Worm (Caenorhabditis elegans): ENCODE results near the gene fbxb-95.
"Not testable (repeated sequence)": the region's sequence is repeated elsewhere in the genome, so short reads cannot be mapped to it uniquely, and the experiment has no call there.

fbxb-95 gene

ce11 chrII:1824329-1824728 lies 29.9 kb upstream of the fbxb-95 start, which contains the start of gene math-41:
Gene math-41, plus strand, starts transcription at chrII:1824629.
- not testable (repeated sequence) for TF ChIP-seq zip-5, dve-1, F13H6.1 (tag; optimal IDR thresholded peaks at IDR 0.05)

ce11 chrII:1830182-1830682 lies 24.0 kb upstream of the fbxb-95 start, which contains the start of gene math-40:
Gene math-40, plus strand, starts transcription at chrII:1830632.
- TF ChIP-seq ceh-24 (tag; optimal IDR thresholded peaks at IDR 0.05) (no peak), ceh-31 (tag; optimal IDR thresholded peaks at IDR 0.05) (no peak), ceh-9 (tag; optimal IDR thresholded peaks at IDR 0.05) (no peak), syd-9 (tag; optimal IDR thresholded peaks at IDR 0.05) (no peak), elt-2 (tag; optimal IDR thresholded peaks at IDR 0.05) (no peak), pax-1 (tag; optimal IDR thresholded peaks at IDR 0.05) (no peak), pag-3 (tag; optimal IDR thresholded peaks at IDR 0.05; ENCODE audit: borderline replicate concordance) (no peak), ttx-3 (tag; optimal IDR thresholded peaks at IDR 0.05) (no peak), ahr-1 (tag; optimal IDR thresholded peaks at IDR 0.05) (no peak), Y22D7AL.16 (tag; optimal IDR thresholded peaks at IDR 0.05) (no peak), madf-2 (tag; optimal IDR thresholded peaks at IDR 0.05) (no peak), dmd-4 (tag; optimal IDR thresholded peaks at IDR 0.05; ENCODE audit: borderline replicate concordance) (no peak), ztf-16 (tag; optimal IDR thresholded peaks at IDR 0.05) (no peak), K09A11.1 (tag; optimal IDR thresholded peaks at IDR 0.05; ENCODE audit: insufficient read depth) (no peak), npax-4 (tag; optimal IDR thresholded peaks at IDR 0.05) (no peak), ceh-14 (tag; optimal IDR thresholded peaks at IDR 0.05) (no peak)

DNA sequence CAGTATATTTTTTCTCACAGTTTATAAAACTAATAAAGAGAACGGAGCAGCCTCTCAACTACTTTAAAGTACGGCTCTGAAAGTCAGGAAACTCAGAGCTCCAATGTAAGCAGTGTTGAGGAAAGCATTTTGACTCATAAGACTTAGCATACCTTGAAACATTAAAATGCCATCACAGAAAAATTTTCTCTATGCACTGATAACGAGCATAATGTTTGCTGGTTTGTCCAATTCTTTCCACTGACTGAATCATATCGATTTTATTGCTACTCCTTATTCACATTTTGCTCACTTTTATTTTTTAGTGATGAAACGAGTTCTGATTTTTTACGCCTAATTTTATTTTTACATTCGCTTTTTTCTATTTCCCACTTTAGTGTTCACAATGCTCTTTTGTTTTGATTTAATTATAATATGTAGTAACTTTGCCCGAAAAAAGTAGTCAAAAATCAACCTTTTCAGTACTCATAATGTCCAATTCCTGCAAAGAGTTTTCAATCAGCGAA lies 22.3 kb upstream of the fbxb-95 start, which contains the start of gene math-39:
TSS of gene math-39 (plus strand) at position 456 of the 506 bp plus-strand sequence.
- TF ChIP-seq npax-4 (tag; optimal IDR thresholded peaks at IDR 0.05) (no peak), ref-2 (tag; optimal IDR thresholded peaks at IDR 0.05) (no peak)

DNA sequence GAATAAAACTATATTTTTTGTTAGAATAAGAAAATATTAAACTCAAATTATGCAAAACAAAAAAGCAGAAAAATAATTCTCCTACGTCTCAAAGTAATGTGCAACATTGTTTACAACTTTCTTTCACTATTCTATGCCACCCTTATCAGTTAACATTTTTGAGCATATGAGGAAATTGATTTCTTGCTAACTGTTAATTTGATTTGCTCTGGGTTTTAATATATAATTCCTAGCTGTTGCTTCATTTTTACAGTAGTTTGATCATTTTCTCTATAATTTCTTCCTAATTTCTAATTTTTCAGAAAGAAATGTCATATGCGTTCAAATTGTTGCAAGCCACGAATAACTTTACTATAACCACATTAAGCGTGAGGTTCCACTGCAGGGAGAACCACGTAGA lies 18.0 kb upstream of the fbxb-95 start, which contains the start of gene T08E11.1:
TSS of gene T08E11.1 (plus strand) at position 301 of the 400 bp plus-strand sequence.
- TF ChIP-seq fkh-10 (GFP tag; optimal IDR thresholded peaks at IDR 0.05) (no peak), hlh-6 (tag; optimal IDR thresholded peaks at IDR 0.05) (no peak), odd-2 (tag; optimal IDR thresholded peaks at IDR 0.05) (no peak), ets-4 (tag; optimal IDR thresholded peaks at IDR 0.05) (no peak), ref-2 (tag; optimal IDR thresholded peaks at IDR 0.05) (no peak), hlh-15 (tag; optimal IDR thresholded peaks at IDR 0.05) (no peak), pag-3 (tag; optimal IDR thresholded peaks at IDR 0.05; ENCODE audit: borderline replicate concordance) (no peak), K02D7.2 (tag; optimal IDR thresholded peaks at IDR 0.05) (no peak), tbx-7 (tag; optimal IDR thresholded peaks at IDR 0.05) (no peak), ceh-31 (tag; optimal IDR thresholded peaks at IDR 0.05) (no peak)

DNA sequence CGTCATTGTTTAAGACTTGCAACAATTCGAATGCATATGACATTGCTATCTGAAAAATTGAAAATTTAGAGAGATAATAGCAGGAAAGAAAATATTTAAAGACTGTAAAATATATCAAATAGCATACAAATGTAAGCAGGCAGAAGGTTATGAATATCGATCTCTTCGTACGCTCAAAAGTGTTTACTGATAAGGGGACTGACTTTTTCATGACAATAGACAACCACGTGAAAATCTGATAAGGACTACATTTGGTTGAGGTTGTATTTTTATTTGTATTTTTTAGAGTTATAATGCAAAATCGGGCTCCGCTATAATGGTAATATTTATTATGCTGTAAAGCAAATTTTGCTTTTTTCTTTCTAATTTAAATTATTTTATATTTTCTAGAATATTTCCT lies 11.3 kb upstream of the fbxb-95 start, which contains the start of the genes C52E2.5 and C52E2.4:
TSS of gene C52E2.5 (minus strand) at position 43 of the 400 bp plus-strand sequence.
TSS of gene C52E2.4 (plus strand) at position 252 of the 400 bp plus-strand sequence.
- TF ChIP-seq elt-2 (tag; optimal IDR thresholded peaks at IDR 0.05) (peak; percentile 67), syd-9 (tag; optimal IDR thresholded peaks at IDR 0.05) (no peak)

- no peak for TF ChIP-seq K09A11.1 (tag; optimal IDR thresholded peaks at IDR 0.05; ENCODE audit: insufficient read depth)
- TF ChIP-seq nfya-1 (tag; optimal IDR thresholded peaks at IDR 0.05): peak; percentile 78
These were observed 9.6 kb upstream of the fbxb-95 start for ce11 chrII:1844552-1844951.

DNA sequence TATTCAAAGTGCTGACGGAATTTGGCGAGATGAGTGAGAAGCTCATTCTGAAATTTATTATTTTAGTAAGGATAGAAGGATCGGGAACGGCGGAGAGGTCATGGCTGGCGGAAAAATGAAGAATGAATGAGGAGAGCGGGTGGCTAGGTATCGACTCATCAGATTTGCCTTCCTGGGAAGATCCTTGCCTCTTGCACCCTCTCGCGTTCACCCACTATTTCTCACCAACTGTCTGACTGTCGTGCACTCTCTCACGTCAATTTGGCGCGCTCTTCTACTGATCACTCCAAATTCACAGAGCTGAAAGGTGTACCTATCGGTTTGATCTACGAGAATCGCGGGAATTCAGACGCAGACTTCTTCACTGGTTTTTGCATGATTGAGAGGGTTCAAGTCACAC lies 6.1 kb upstream of the fbxb-95 start, which contains the start of gene fbxb-97:
TSS of gene fbxb-97 (minus strand) at position 53 of the 400 bp plus-strand sequence.
- TF ChIP-seq ttx-3 (tag; optimal IDR thresholded peaks at IDR 0.05) (no peak), ceh-34 (tag; optimal IDR thresholded peaks at IDR 0.05) (no peak), hlh-6 (tag; optimal IDR thresholded peaks at IDR 0.05) (no peak), hlh-15 (tag; optimal IDR thresholded peaks at IDR 0.05) (no peak), eyg-1 (tag; optimal IDR thresholded peaks at IDR 0.05) (no peak), lim-6 (tag; optimal IDR thresholded peaks at IDR 0.05) (no peak), unc-42 (tag; optimal IDR thresholded peaks at IDR 0.05) (no peak), ceh-24 (tag; optimal IDR thresholded peaks at IDR 0.05) (no peak), ceh-18 (tag; optimal IDR thresholded peaks at IDR 0.05) (no peak), pha-4 (tag; optimal IDR thresholded peaks at IDR 0.05) (no peak), fkh-6 (tag; optimal IDR thresholded peaks at IDR 0.05) (no peak), madf-2 (tag; optimal IDR thresholded peaks at IDR 0.05) (no peak), ceh-6 (GFP tag; optimal IDR thresholded peaks at IDR 0.05) (no peak), F13H6.1 (tag; optimal IDR thresholded peaks at IDR 0.05) (no peak), ref-2 (tag; optimal IDR thresholded peaks at IDR 0.05) (no peak), tbx-7 (tag; optimal IDR thresholded peaks at IDR 0.05) (no peak), pat-9 (tag; optimal IDR thresholded peaks at IDR 0.05) (no peak), ceh-9 (tag; optimal IDR thresholded peaks at IDR 0.05) (no peak), ceh-48 (tag; optimal IDR thresholded peaks at IDR 0.05) (no peak)

Measured in whole organism, late embryonic.